Fruit fly (Drosophila melanogaster): ENCODE results near the gene CG46460.

Gene CG46460

DNA sequence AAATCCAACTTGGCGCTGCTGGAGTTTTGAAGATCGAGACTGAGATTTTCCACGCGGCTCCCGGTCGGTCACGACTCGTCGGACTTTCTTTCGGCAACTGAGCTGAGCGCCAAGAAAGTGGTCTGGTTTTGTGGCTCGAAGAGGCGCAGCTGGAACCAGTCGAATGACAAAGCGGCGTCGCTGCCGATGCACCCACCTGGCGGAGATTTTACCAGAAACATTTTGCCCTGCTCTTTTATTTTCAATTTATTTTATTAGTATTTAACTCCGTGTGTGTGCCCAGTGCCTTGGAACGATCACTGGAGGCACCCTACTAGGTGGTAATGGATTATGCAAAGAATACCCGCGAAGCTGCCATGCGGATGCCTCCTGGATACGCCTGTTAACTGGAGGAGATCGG is 22.9 kb downstream of the CG46460 start, which contains the start of gene CG15005:
TSS of gene CG15005 (minus strand) at position 101 of the 400 bp plus-strand sequence.
- TF ChIP-seq CG5204 (GFP tag; optimal IDR thresholded peaks at IDR 0.05), result no peak
- TF ChIP-seq Clk (GFP tag; optimal IDR thresholded peaks at IDR 0.05), result no peak
- no peak for TF ChIP-seq cic (GFP tag; optimal IDR thresholded peaks at IDR 0.05)
- TF ChIP-seq CG14711 (tag; optimal IDR thresholded peaks at IDR 0.05), result no peak
- TF ChIP-seq CG11617 (GFP tag; optimal IDR thresholded peaks at IDR 0.05), result no peak
- no peak for TF ChIP-seq Mnt (GFP tag; optimal IDR thresholded peaks at IDR 0.05)
- no peak for TF ChIP-seq pad (GFP tag; optimal IDR thresholded peaks at IDR 0.05)
- no peak for TF ChIP-seq tj (GFP tag; optimal IDR thresholded peaks at IDR 0.05)
- TF ChIP-seq ovo (GFP tag; optimal IDR thresholded peaks at IDR 0.05), result no peak
- no peak for TF ChIP-seq Crg-1 (GFP tag; optimal IDR thresholded peaks at IDR 0.05)
- TF ChIP-seq kay (GFP tag; ENCODE audit: borderline replicate concordance), result no peak
- no peak for TF ChIP-seq cnc (optimal IDR thresholded peaks at IDR 0.05)
- no peak for TF ChIP-seq toe (GFP tag; optimal IDR thresholded peaks at IDR 0.05)
- TF ChIP-seq CG7101 (tag; optimal IDR thresholded peaks at IDR 0.05), result no peak
- no peak for TF ChIP-seq bab1 (GFP tag; optimal IDR thresholded peaks at IDR 0.05)
- TF ChIP-seq Hr96 (GFP tag; optimal IDR thresholded peaks at IDR 0.05), result no peak
- TF ChIP-seq CG33017 (tag; optimal IDR thresholded peaks at IDR 0.05), result no peak
- TF ChIP-seq CG7045 (GFP tag; optimal IDR thresholded peaks at IDR 0.05), result no peak
- TF ChIP-seq CG1620 (GFP tag; optimal IDR thresholded peaks at IDR 0.05), result no peak
- no peak for TF ChIP-seq CG12768 (GFP tag; optimal IDR thresholded peaks at IDR 0.05)

DNA sequence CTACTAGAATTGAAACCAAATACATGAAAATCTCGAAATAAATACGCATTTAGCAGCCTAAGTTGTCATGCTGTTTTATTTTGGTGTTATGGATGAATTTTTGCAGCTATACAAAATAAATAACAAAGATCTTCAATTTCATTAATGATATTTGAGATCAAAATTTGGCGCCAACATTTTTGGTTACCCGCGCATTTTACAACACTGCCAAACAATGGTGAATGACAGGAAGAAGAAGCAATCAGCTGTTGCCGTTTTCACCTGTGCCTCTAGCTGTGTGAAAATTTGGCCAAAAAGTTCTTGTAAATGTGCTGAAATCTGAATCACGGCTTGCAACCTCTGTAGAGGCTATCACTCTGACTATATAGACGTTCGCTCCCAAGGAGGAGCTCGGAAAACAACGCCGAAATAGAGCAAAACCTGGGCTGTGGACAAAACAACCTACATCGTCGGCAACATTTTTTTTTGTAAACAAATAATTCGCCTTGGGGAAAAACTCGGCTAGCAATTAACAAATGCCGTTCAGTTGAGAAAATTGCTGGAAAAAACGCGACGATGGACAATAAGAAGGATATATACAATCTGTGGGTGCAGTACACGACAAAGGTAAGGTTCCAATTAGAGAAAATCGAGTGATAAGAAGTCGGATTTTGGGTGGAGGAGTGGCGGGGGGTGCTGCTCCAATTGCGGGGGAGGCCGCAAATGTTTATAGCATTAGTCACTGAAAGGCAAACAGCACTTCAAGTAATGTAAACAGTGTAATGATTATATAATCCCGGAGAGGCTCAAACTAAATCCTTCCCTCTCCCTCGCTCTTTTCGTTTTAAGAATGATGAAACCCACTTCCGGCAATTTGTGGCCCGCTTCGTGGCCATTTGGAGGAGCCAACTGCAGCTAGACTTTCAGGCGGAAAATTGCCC is 33.1 kb downstream of the CG46460 start, which contains the start of gene CG43367:
TSS of gene CG43367 (plus strand) at position 264 of the 920 bp plus-strand sequence.
- peak; percentile 26 for TF ChIP-seq bab1 (GFP tag; optimal IDR thresholded peaks at IDR 0.05)
- TF ChIP-seq Crg-1 (GFP tag; optimal IDR thresholded peaks at IDR 0.05), result peak; percentile 19
- TF ChIP-seq CG7045 (GFP tag; optimal IDR thresholded peaks at IDR 0.05), result no peak
- peak; percentile 25 for TF ChIP-seq pad (GFP tag; optimal IDR thresholded peaks at IDR 0.05)
- no peak for TF ChIP-seq CG12768 (GFP tag; optimal IDR thresholded peaks at IDR 0.05)
- TF ChIP-seq CG7101 (tag; optimal IDR thresholded peaks at IDR 0.05), result peak; percentile 0
- peak; percentile 5 for TF ChIP-seq tj (GFP tag; optimal IDR thresholded peaks at IDR 0.05)
- no peak for TF ChIP-seq cnc (optimal IDR thresholded peaks at IDR 0.05)
- TF ChIP-seq kay (GFP tag; ENCODE audit: borderline replicate concordance), result peak; percentile 59
- peak; percentile 51 for TF ChIP-seq CG1620 (GFP tag; optimal IDR thresholded peaks at IDR 0.05)
- no peak for TF ChIP-seq CG14711 (tag; optimal IDR thresholded peaks at IDR 0.05)

DNA sequence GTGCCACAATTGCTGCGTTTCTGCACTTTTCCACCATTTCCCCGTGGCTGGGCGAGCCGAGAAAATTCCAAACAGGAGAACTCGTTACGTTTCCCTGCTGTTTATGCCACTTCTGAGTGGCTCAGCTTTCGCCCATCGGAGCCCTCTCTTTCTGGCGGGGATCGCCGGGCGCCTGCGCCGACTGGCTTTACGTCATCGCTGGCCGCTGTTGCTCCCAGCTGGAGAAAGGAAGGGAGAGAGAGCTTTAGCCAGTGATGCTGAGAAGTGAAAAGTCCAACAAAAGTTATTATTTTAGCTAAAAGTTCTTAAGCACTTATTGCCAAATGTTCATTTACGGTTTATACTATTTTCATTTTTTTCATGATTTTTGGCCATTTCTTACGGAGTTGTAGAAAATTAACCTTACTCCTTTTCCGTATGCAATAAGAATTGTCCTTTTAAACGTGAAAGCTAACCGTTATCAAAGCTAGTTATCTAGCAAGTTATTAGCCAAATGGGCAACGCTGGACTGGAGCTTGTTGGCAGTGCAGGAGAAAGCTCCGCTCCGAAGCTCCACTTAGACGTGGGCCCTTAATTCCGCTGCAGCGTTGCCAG is 39.1 kb downstream of the CG46460 start, which contains the start of the genes Teh2 and tipE:
TSS of gene Teh2 (minus strand) at position 94 of the 594 bp plus-strand sequence.
TSS of gene tipE (plus strand) at position 570 of the 594 bp plus-strand sequence.
- TF ChIP-seq ovo (GFP tag; optimal IDR thresholded peaks at IDR 0.05), result no peak
- TF ChIP-seq CG5204 (GFP tag; optimal IDR thresholded peaks at IDR 0.05), result no peak
- TF ChIP-seq CG1620 (GFP tag; optimal IDR thresholded peaks at IDR 0.05), result no peak
- TF ChIP-seq CG7045 (GFP tag; optimal IDR thresholded peaks at IDR 0.05), result no peak
- TF ChIP-seq CG12768 (GFP tag; optimal IDR thresholded peaks at IDR 0.05), result no peak
- no peak for TF ChIP-seq CG14711 (tag; optimal IDR thresholded peaks at IDR 0.05)
- TF ChIP-seq Hr96 (GFP tag; optimal IDR thresholded peaks at IDR 0.05), result no peak
- TF ChIP-seq CG11617 (GFP tag; optimal IDR thresholded peaks at IDR 0.05), result no peak
- no peak for TF ChIP-seq Mnt (GFP tag; optimal IDR thresholded peaks at IDR 0.05)
- no peak for TF ChIP-seq Crg-1 (GFP tag; optimal IDR thresholded peaks at IDR 0.05)
- TF ChIP-seq cnc (optimal IDR thresholded peaks at IDR 0.05), result no peak
- TF ChIP-seq bab1 (GFP tag; optimal IDR thresholded peaks at IDR 0.05), result no peak
- no peak for TF ChIP-seq toe (GFP tag; optimal IDR thresholded peaks at IDR 0.05)
- no peak for TF ChIP-seq CG33017 (tag; optimal IDR thresholded peaks at IDR 0.05)
- TF ChIP-seq pad (GFP tag; optimal IDR thresholded peaks at IDR 0.05), result no peak
- no peak for TF ChIP-seq kay (GFP tag; ENCODE audit: borderline replicate concordance)

DNA sequence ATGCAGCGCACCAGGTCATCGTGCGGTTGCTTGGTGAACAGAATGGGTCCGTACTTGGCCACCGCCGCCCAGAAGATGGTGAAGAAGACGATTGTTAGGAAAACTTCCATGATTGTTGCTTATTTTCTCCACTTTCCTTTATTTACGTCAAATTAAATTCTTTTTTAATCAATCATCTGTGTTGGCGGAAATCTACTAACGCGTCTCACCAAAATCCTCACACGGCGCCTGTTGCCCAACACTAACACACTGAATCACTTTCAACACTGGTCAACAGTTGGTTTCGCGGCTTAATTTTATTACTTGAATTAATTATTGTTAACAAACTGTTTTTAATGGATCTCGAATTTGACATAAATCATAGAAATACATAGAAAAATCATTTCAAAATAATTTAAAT is 40.4 kb downstream of the CG46460 start, which contains the start of gene VhaM9.7-c:
TSS of gene VhaM9.7-c (minus strand) at position 207 of the 400 bp plus-strand sequence.
- TF ChIP-seq CG12768 (GFP tag; optimal IDR thresholded peaks at IDR 0.05), result peak; percentile 46
- TF ChIP-seq cic (GFP tag; optimal IDR thresholded peaks at IDR 0.05), result no peak
- TF ChIP-seq Clk (GFP tag; optimal IDR thresholded peaks at IDR 0.05), result no peak
- peak; percentile 46 for TF ChIP-seq CG7045 (GFP tag; optimal IDR thresholded peaks at IDR 0.05)
- TF ChIP-seq Mnt (GFP tag; optimal IDR thresholded peaks at IDR 0.05), result peak; percentile 47
- TF ChIP-seq kay (GFP tag; ENCODE audit: borderline replicate concordance), result no peak
- peak; percentile 18 for TF ChIP-seq bab1 (GFP tag; optimal IDR thresholded peaks at IDR 0.05)
- TF ChIP-seq Hr96 (GFP tag; optimal IDR thresholded peaks at IDR 0.05), result peak; percentile 55
- TF ChIP-seq Crg-1 (GFP tag; optimal IDR thresholded peaks at IDR 0.05), result peak; percentile 73
- no peak for TF ChIP-seq CG11617 (GFP tag; optimal IDR thresholded peaks at IDR 0.05)
- peak; percentile 44 for TF ChIP-seq toe (GFP tag; optimal IDR thresholded peaks at IDR 0.05)
- TF ChIP-seq CG7101 (tag; optimal IDR thresholded peaks at IDR 0.05), result peak; percentile 70
- TF ChIP-seq CG5204 (GFP tag; optimal IDR thresholded peaks at IDR 0.05), result peak; percentile 48
- TF ChIP-seq tj (GFP tag; optimal IDR thresholded peaks at IDR 0.05), result no peak
- peak; percentile 55 for TF ChIP-seq pad (GFP tag; optimal IDR thresholded peaks at IDR 0.05)
- TF ChIP-seq CG33017 (tag; optimal IDR thresholded peaks at IDR 0.05), result peak; percentile 10
- TF ChIP-seq CG14711 (tag; optimal IDR thresholded peaks at IDR 0.05), result peak; percentile 50
- TF ChIP-seq CG1620 (GFP tag; optimal IDR thresholded peaks at IDR 0.05), result peak; percentile 78
- no peak for TF ChIP-seq cnc (optimal IDR thresholded peaks at IDR 0.05)
- no peak for TF ChIP-seq ovo (GFP tag; optimal IDR thresholded peaks at IDR 0.05)

DNA sequence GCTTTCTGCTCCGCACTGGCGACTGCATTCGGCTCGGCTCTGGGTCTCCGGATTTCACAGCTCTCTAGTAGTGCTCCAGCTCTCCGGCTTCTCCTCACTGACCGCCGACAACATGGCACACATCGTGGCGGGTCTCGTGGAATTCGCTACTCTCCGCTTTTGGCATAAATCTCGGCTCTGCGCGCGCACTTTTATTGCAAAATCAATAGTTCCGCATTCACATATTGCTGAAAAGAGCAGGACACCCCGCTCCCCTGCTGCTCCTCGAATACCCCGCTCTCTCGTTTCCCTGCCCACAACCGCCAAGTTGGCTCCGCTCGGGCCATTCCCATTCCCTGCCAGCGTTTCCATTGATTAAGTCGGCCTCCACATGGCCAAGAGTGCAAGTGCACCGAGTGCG is 41.8 kb downstream of the CG46460 start:
- TF ChIP-seq CG33017 (tag; optimal IDR thresholded peaks at IDR 0.05), result no peak
- TF ChIP-seq CG14711 (tag; optimal IDR thresholded peaks at IDR 0.05), result no peak
- TF ChIP-seq CG7045 (GFP tag; optimal IDR thresholded peaks at IDR 0.05), result no peak
- TF ChIP-seq Clk (GFP tag; optimal IDR thresholded peaks at IDR 0.05), result no peak
- peak; percentile 85 for TF ChIP-seq Mnt (GFP tag; optimal IDR thresholded peaks at IDR 0.05)
- TF ChIP-seq Hr96 (GFP tag; optimal IDR thresholded peaks at IDR 0.05), result no peak
- TF ChIP-seq cic (GFP tag; optimal IDR thresholded peaks at IDR 0.05), result peak; percentile 74
